Fruit fly (Drosophila melanogaster) whole organism, prepupa: ENCODE results near the gene Pisd.

ENCODE experiments used
- CG16779 ChIP-seq: fragments of 200-800 bp; sonication (Bioruptor generic); optimal IDR thresholded peaks from 3 replicates; lab custom pipeline; 2017; ENCODE audit warnings: missing biosample characterization, mild to moderate bottlenecking, missing genetic modification characterization
- CG4318 ChIP-seq: fragments of 200-800 bp; sonication (Bioruptor generic); optimal IDR thresholded peaks from 3 replicates; lab custom pipeline; 2017; ENCODE audit warnings: missing biosample characterization, mild to moderate bottlenecking, missing genetic modification characterization
- Gug ChIP-seq: fragments of 200-800 bp; sonication (Bioruptor generic); IDR thresholded peaks from 2 replicates; pipeline ENCODE4 v1.3.6; 2022; ENCODE audit warnings: missing biosample characterization, missing genetic modification characterization
- Hr39 ChIP-seq: fragments of 200-800 bp; sonication (Bioruptor generic); optimal IDR thresholded peaks from 2 replicates; lab custom pipeline; 2016; ENCODE audit warnings: missing biosample characterization, missing genetic modification characterization
- Sox15 ChIP-seq: fragments of 200-800 bp; sonication (Bioruptor generic); optimal IDR thresholded peaks from 3 replicates; lab custom pipeline; 2016; ENCODE audit warnings: missing biosample characterization, missing genetic modification characterization
- achi ChIP-seq: fragments of 200-800 bp; sonication (Bioruptor generic); optimal IDR thresholded peaks from 3 replicates; lab custom pipeline; 2016; ENCODE audit warnings: missing biosample characterization, missing genetic modification characterization

DNA sequence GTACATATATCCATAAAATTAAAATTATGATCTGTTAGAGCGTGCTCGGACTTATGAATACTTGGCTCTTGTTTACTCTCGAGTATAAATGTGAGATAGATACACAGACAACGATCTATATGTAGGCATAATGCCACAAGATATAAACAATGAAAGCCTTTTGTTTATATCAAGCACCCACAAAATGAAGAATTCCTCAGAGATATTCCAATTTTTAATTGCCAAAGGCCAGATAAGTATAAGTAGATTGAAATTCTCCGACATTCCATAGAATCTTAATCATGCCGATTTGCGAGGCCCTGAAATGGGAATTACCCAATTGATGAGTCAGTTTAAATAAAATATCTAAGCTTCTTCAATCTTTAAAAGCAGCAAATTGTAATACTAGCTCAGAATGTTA, 28.7 kb upstream of the Pisd start:
- no peak for TF ChIP-seq Hr39
- no peak for TF ChIP-seq Gug
- no peak for TF ChIP-seq CG4318 (GFP tag; lab: Kevin White, UChicago)
- no peak for TF ChIP-seq Sox15
- TF ChIP-seq CG16779: no peak
- no peak for TF ChIP-seq achi
